Worm (Caenorhabditis elegans) whole organism, L4 larva: Measurements from ENCODE around the gene srj-55.

Experiments used
- aly-2 ChIP-seq: sonication (generic microtip); optimal IDR thresholded peaks from 2 replicates; lab custom pipeline; 2018; ENCODE audit warnings: missing biosample characterization, missing genetic modification characterization
- ama-1 ChIP-seq: fragments of 150-350 bp; optimal IDR thresholded peaks from 2 replicates; lab custom pipeline; 2014; ENCODE audit warnings: inconsistent platforms, mixed read lengths
- hlh-30 ChIP-seq: sonication (generic microtip); optimal IDR thresholded peaks from 2 replicates; lab custom pipeline; 2017; ENCODE audit warnings: antibody characterized with exemption, mild to moderate bottlenecking, missing genetic modification characterization, missing compliant biosample characterization; ENCODE audit not compliant: insufficient read depth
- lin-39 ChIP-seq: fragments of 150-350 bp; optimal IDR thresholded peaks from 2 replicates; lab custom pipeline; 2014; ENCODE audit warnings: missing biosample characterization, missing genetic modification reagents, missing genetic modification characterization
- nhr-11 ChIP-seq: fragments of 150-350 bp; optimal IDR thresholded peaks from 2 replicates; lab custom pipeline; 2014; ENCODE audit warnings: missing biosample characterization, missing genetic modification characterization

- TF ChIP-seq hlh-30 (no peak), lin-39 (tag; lab: Kevin White, UChicago) (no peak), nhr-11 (tag; lab: Kevin White, UChicago) (no peak), aly-2 (no peak), ama-1 (lab: Kevin White, UChicago) (no peak)
Observed at ce11 chrV:2888681-2889080, 30.9 kb upstream of the srj-55 start, which contains the start of gene srw-4.
